Worm (Caenorhabditis elegans) whole organism, midembryonic: ENCODE measurements around the gene F21F8.5.

Source experiments
- T22C8.4 ChIP-seq: fragments of 200-800 bp; sonication (Bioruptor generic); IDR thresholded peaks from 2 replicates; pipeline ENCODE4 v1.3.6; 2022; ENCODE audit warnings: missing genetic modification characterization, missing compliant biosample characterization
- cog-1 ChIP-seq: sonication (generic microtip); optimal IDR thresholded peaks from 2 replicates; lab custom pipeline; 2016; ENCODE audit warnings: missing genetic modification characterization, missing compliant biosample characterization
- flt-1 ChIP-seq: fragments of 200-800 bp; sonication (Bioruptor generic); IDR thresholded peaks from 2 replicates; pipeline ENCODE4 v1.3.6; 2022; ENCODE audit warnings: missing genetic modification characterization, missing compliant biosample characterization
- klf-2 ChIP-seq: fragments of 200-800 bp; sonication (Bioruptor generic); conservative IDR thresholded peaks from 2 replicates; pipeline ENCODE4 v1.3.6; 2022; ENCODE audit warnings: missing genetic modification reagents, missing genetic modification characterization, missing compliant biosample characterization
- med-1 ChIP-seq: sonication (generic microtip); optimal IDR thresholded peaks from 2 replicates; lab custom pipeline; 2017; ENCODE audit warnings: missing genetic modification characterization, mild to moderate bottlenecking, missing compliant biosample characterization, antibody characterized with exemption, missing genetic modification reagents; ENCODE audit not compliant: insufficient read depth
- ref-1 ChIP-seq: fragments of 200-800 bp; sonication (Bioruptor generic); conservative IDR thresholded peaks from 2 replicates; pipeline ENCODE4 v1.3.6; 2022; ENCODE audit warnings: missing genetic modification reagents, missing genetic modification characterization, missing compliant biosample characterization
- tab-1 ChIP-seq: fragments of 200-800 bp; sonication (Bioruptor generic); IDR thresholded peaks from 2 replicates; pipeline ENCODE4 v1.3.6; 2022; ENCODE audit warnings: missing genetic modification characterization, missing compliant biosample characterization
- ztf-23 ChIP-seq: fragments of 200-800 bp; sonication (Bioruptor generic); IDR thresholded peaks from 2 replicates; pipeline ENCODE4 v1.3.6; 2022; ENCODE audit warnings: missing genetic modification reagents, missing genetic modification characterization, missing compliant biosample characterization
- ztf-29 ChIP-seq: fragments of 200-800 bp; sonication (Bioruptor generic); IDR thresholded peaks from 2 replicates; pipeline ENCODE4 v1.3.6; 2022; ENCODE audit warnings: missing genetic modification reagents, missing genetic modification characterization, missing compliant biosample characterization

The F21F8.5 gene

ce11 chrV:8247311-8248105, 18.6 kb downstream of the F21F8.5 start:
- TF ChIP-seq T22C8.4 (GFP tag; lab: Robert Waterston, UW): no peak
- TF ChIP-seq flt-1 (GFP tag; lab: Robert Waterston, UW): 0 out of 2 replicates have a peak, but pooled peaks have one; percentile 36
- TF ChIP-seq med-1 (GFP tag; lab: Kevin White, UChicago): no peak
- no peak for TF ChIP-seq tab-1 (GFP tag; lab: Robert Waterston, UW)
- TF ChIP-seq ref-1 (GFP tag; lab: Robert Waterston, UW): no peak

DNA sequence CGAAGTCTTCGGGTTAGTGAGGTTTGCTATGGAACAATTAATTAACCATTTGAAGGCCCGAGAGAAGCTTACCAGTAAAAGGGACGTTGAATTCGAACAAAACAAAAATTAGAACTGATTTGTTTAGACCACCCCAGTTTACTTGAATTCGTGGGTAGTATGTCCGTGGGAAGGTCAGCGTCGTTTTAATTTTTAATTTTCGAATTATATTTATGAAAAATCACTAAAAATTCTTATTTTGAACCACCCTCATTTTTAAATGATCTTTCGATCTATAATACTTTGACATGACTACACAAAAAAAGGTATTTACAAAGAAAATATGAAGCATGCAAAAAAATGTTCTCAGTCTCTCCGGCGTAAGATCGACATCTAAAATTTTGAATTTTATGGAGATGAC, 20.7 kb downstream of the F21F8.5 start, which contains the start of gene C16D9.5:
TSS of gene C16D9.5 (minus strand) at position 101 of the 400 bp plus-strand sequence.
- TF ChIP-seq flt-1 (GFP tag; lab: Robert Waterston, UW): no peak
- no peak for TF ChIP-seq T22C8.4 (GFP tag; lab: Robert Waterston, UW)
- no peak for TF ChIP-seq cog-1 (tag; lab: Kevin White, UChicago)
- TF ChIP-seq ztf-23 (GFP tag; lab: Robert Waterston, UW): no peak
- TF ChIP-seq ref-1 (GFP tag; lab: Robert Waterston, UW): no peak
- no peak for TF ChIP-seq ztf-29
- no peak for TF ChIP-seq tab-1 (GFP tag; lab: Robert Waterston, UW)
- no peak for TF ChIP-seq klf-2 (GFP tag; lab: Robert Waterston, UW)
- no peak for TF ChIP-seq med-1 (GFP tag; lab: Kevin White, UChicago)

DNA sequence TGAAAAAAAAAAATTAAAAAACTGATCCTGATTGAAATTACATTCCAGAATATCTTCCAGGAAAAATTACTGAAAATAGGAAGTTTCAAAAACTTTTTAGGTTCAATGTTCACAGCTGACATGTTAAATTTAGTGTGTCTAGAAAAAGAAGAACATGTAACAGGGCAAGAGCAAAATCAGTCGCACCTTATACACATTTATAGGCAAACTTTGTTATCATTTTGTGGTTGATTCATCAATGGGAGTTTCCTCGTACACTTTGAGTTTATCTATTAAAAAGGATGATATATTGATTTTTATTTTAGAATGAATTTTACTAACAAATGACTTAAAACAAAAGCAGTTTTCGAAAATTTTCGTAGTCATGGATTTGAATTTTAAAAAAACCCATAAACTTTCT, 22.9 kb downstream of the F21F8.5 start:
- TF ChIP-seq med-1 (GFP tag; lab: Kevin White, UChicago): no peak
- TF ChIP-seq ztf-23 (GFP tag; lab: Robert Waterston, UW): no peak
- TF ChIP-seq tab-1 (GFP tag; lab: Robert Waterston, UW): no peak
- TF ChIP-seq klf-2 (GFP tag; lab: Robert Waterston, UW): no peak
- TF ChIP-seq ref-1 (GFP tag; lab: Robert Waterston, UW): no peak
- TF ChIP-seq flt-1 (GFP tag; lab: Robert Waterston, UW): no peak
- TF ChIP-seq T22C8.4 (GFP tag; lab: Robert Waterston, UW): no peak
- TF ChIP-seq cog-1 (tag; lab: Kevin White, UChicago): no peak
- no peak for TF ChIP-seq ztf-29

DNA sequence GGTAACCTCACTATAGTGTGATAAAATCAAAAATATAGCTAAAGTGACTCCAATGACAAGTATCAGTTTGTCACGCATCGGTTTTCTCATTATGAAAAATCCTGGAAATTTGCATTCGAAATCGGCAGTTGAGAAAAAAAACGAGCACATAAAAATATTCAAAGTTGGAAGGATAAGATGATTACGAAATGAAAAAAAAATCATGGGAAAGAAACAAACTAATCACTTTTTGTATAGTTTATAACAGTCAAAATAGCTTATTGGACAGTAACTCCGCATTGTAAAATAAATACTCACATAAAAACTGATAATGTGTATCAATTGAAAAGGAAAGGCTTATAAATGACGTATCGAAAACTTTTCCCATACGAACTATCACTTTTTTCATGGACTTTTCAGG, 23.3 kb downstream of the F21F8.5 start, which contains the start of gene C16D9.4:
TSS of gene C16D9.4 (minus strand) at position 101 of the 400 bp plus-strand sequence.
- TF ChIP-seq flt-1 (GFP tag; lab: Robert Waterston, UW) (no peak), klf-2 (GFP tag; lab: Robert Waterston, UW) (no peak), tab-1 (GFP tag; lab: Robert Waterston, UW) (no peak), ref-1 (GFP tag; lab: Robert Waterston, UW) (no peak), ztf-23 (GFP tag; lab: Robert Waterston, UW) (no peak), ztf-29 (no peak), cog-1 (tag; lab: Kevin White, UChicago) (no peak), med-1 (GFP tag; lab: Kevin White, UChicago) (no peak), T22C8.4 (GFP tag; lab: Robert Waterston, UW) (no peak)

DNA sequence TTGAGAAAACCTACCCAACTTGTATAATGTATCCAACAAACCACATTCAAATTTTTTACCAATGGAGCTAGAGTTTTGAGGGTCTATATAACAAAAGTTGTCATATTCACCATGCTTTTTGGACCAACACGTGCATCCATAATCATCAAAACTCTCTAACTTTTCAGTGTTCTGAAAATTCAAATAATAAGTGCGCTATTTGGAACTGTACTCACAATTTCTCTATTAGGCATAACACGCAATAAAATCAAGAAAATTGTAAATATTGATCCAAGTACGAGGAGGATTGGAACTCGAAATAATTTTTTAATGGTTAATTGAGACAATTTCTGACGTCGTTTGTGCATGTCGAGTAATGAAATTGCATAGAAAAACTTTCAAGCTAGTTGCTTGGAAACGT, 26.2 kb downstream of the F21F8.5 start, which contains the start of gene C16D9.3:
TSS of gene C16D9.3 (minus strand) at position 101 of the 400 bp plus-strand sequence.
- TF ChIP-seq T22C8.4 (GFP tag; lab: Robert Waterston, UW) (no peak), ztf-23 (GFP tag; lab: Robert Waterston, UW) (no peak), ztf-29 (no peak)

DNA sequence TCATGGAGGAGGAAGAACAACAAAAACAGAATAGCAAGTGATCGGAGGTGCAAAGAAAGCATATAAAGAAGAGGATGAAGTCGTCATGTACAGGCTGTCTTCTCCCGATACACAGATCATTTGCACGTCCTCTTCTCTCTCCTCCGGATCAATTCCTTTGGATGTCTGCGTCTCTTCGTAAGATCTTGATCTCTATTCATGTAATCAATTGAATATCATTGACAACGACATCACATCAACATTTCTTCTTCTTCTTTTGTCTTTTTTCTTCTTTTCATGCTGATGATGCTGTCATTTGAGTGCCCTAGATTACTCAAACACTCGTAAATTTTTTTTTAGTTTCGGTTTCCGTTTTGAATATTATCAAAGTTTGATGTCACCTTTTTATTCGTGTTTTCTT, 27.8 kb downstream of the F21F8.5 start, which contains the start of gene rol-3:
TSS of gene rol-3 (minus strand) at position 120 of the 400 bp plus-strand sequence.
- no peak for TF ChIP-seq ztf-23 (GFP tag; lab: Robert Waterston, UW)
- no peak for TF ChIP-seq klf-2 (GFP tag; lab: Robert Waterston, UW)
- TF ChIP-seq cog-1 (tag; lab: Kevin White, UChicago): no peak
- TF ChIP-seq flt-1 (GFP tag; lab: Robert Waterston, UW): no peak
- no peak for TF ChIP-seq med-1 (GFP tag; lab: Kevin White, UChicago)
- TF ChIP-seq T22C8.4 (GFP tag; lab: Robert Waterston, UW): no peak

ce11 chrV:8235331-8235730, 30.8 kb downstream of the F21F8.5 start:
- TF ChIP-seq tab-1 (GFP tag; lab: Robert Waterston, UW): no peak; the same call in 1 of the 2 replicates
- TF ChIP-seq med-1 (GFP tag; lab: Kevin White, UChicago): no peak
- no peak for TF ChIP-seq cog-1 (tag; lab: Kevin White, UChicago)
- peak; percentile 47 for TF ChIP-seq ref-1 (GFP tag; lab: Robert Waterston, UW)
- TF ChIP-seq flt-1 (GFP tag; lab: Robert Waterston, UW): 0 out of 2 replicates have a peak, but pooled peaks have one; percentile 68
- 0 out of 2 replicates have a peak, but pooled peaks have one; percentile 45 for TF ChIP-seq ztf-23 (GFP tag; lab: Robert Waterston, UW)
- TF ChIP-seq ztf-29: peak; percentile 59; the same call in 1 of the 2 replicates
- no peak for TF ChIP-seq klf-2 (GFP tag; lab: Robert Waterston, UW)
- TF ChIP-seq T22C8.4 (GFP tag; lab: Robert Waterston, UW): 0 out of 2 replicates have a peak, but pooled peaks have one; percentile 40

- TF ChIP-seq cog-1 (tag; lab: Kevin White, UChicago): no peak
- TF ChIP-seq ref-1 (GFP tag; lab: Robert Waterston, UW): no peak
- peak; percentile 70; the same call in 1 of the 2 replicates for TF ChIP-seq ztf-23 (GFP tag; lab: Robert Waterston, UW)
- TF ChIP-seq tab-1 (GFP tag; lab: Robert Waterston, UW): peak; percentile 72; the same call in 1 of the 2 replicates
- no peak for TF ChIP-seq klf-2 (GFP tag; lab: Robert Waterston, UW)
- no peak for TF ChIP-seq med-1 (GFP tag; lab: Kevin White, UChicago)
- TF ChIP-seq flt-1 (GFP tag; lab: Robert Waterston, UW): peak; percentile 60; the same call in 1 of the 2 replicates
- TF ChIP-seq ztf-29: no peak
- 0 out of 2 replicates have a peak, but pooled peaks have one; percentile 7 for TF ChIP-seq T22C8.4 (GFP tag; lab: Robert Waterston, UW)
These were observed 36.1 kb downstream of the F21F8.5 start for ce11 chrV:8230056-8230455.
